Fruit fly (Drosophila melanogaster): ENCODE measurements around the gene CG15005.

CG15005 gene

dm6 chr3L:4238195-4238594 is 34.1 kb upstream of the CG15005 start:
- TF ChIP-seq Crg-1 (GFP tag; optimal IDR thresholded peaks at IDR 0.05) (no peak), kay (GFP tag; ENCODE audit: borderline replicate concordance) (no peak), CG1620 (GFP tag; optimal IDR thresholded peaks at IDR 0.05) (no peak)

dm6 chr3L:4236097-4236572 is 32.0 kb upstream of the CG15005 start, which contains the start of gene ImpL2:
ImpL2 (minus strand) TSS chr3L:4236147.
- no peak for TF ChIP-seq cic (GFP tag; optimal IDR thresholded peaks at IDR 0.05)
- no peak for TF ChIP-seq Mnt (GFP tag; optimal IDR thresholded peaks at IDR 0.05)
- TF ChIP-seq cnc (optimal IDR thresholded peaks at IDR 0.05) = no peak
- TF ChIP-seq kay (GFP tag; ENCODE audit: borderline replicate concordance) = no peak
- TF ChIP-seq CG5204 (GFP tag; optimal IDR thresholded peaks at IDR 0.05) = no peak
- no peak for TF ChIP-seq CG14711 (tag; optimal IDR thresholded peaks at IDR 0.05)
- no peak for TF ChIP-seq CG7045 (GFP tag; optimal IDR thresholded peaks at IDR 0.05)
- no peak for TF ChIP-seq Clk (GFP tag; optimal IDR thresholded peaks at IDR 0.05)
- no peak for TF ChIP-seq ovo (GFP tag; optimal IDR thresholded peaks at IDR 0.05)
- TF ChIP-seq CG11617 (GFP tag; optimal IDR thresholded peaks at IDR 0.05) = no peak
- no peak for TF ChIP-seq pad (GFP tag; optimal IDR thresholded peaks at IDR 0.05)
- TF ChIP-seq CG1620 (GFP tag; optimal IDR thresholded peaks at IDR 0.05) = no peak
- TF ChIP-seq CG33017 (tag; optimal IDR thresholded peaks at IDR 0.05) = no peak

- no peak for TF ChIP-seq CG14711 (tag; optimal IDR thresholded peaks at IDR 0.05)
- no peak for TF ChIP-seq CG7101 (tag; optimal IDR thresholded peaks at IDR 0.05)
- peak; percentile 37 for TF ChIP-seq kay (GFP tag; ENCODE audit: borderline replicate concordance)
- no peak for TF ChIP-seq Mnt (GFP tag; optimal IDR thresholded peaks at IDR 0.05)
- no peak for TF ChIP-seq Hr96 (GFP tag; optimal IDR thresholded peaks at IDR 0.05)
- TF ChIP-seq cnc (optimal IDR thresholded peaks at IDR 0.05) = no peak
- no peak for TF ChIP-seq toe (GFP tag; optimal IDR thresholded peaks at IDR 0.05)
- TF ChIP-seq Clk (GFP tag; optimal IDR thresholded peaks at IDR 0.05) = no peak
- TF ChIP-seq cic (GFP tag; optimal IDR thresholded peaks at IDR 0.05) = peak; percentile 91
- TF ChIP-seq CG7045 (GFP tag; optimal IDR thresholded peaks at IDR 0.05) = no peak
- TF ChIP-seq CG5204 (GFP tag; optimal IDR thresholded peaks at IDR 0.05) = no peak
- no peak for TF ChIP-seq ovo (GFP tag; optimal IDR thresholded peaks at IDR 0.05)
- no peak for TF ChIP-seq bab1 (GFP tag; optimal IDR thresholded peaks at IDR 0.05)
- TF ChIP-seq CG11617 (GFP tag; optimal IDR thresholded peaks at IDR 0.05) = no peak
- no peak for TF ChIP-seq Crg-1 (GFP tag; optimal IDR thresholded peaks at IDR 0.05)
- TF ChIP-seq tj (GFP tag; optimal IDR thresholded peaks at IDR 0.05) = peak; percentile 90
- TF ChIP-seq CG12768 (GFP tag; optimal IDR thresholded peaks at IDR 0.05) = peak; percentile 9
- TF ChIP-seq pad (GFP tag; optimal IDR thresholded peaks at IDR 0.05) = no peak
- no peak for TF ChIP-seq CG1620 (GFP tag; optimal IDR thresholded peaks at IDR 0.05)
- TF ChIP-seq CG33017 (tag; optimal IDR thresholded peaks at IDR 0.05) = no peak
Observed at dm6 chr3L:4233603-4234277, 29.6 kb upstream of the CG15005 start.

- no peak for TF ChIP-seq Crg-1 (GFP tag; optimal IDR thresholded peaks at IDR 0.05)
- no peak for TF ChIP-seq cic (GFP tag; optimal IDR thresholded peaks at IDR 0.05)
- no peak for TF ChIP-seq CG11617 (GFP tag; optimal IDR thresholded peaks at IDR 0.05)
- peak; percentile 50 for TF ChIP-seq kay (GFP tag; ENCODE audit: borderline replicate concordance)
- TF ChIP-seq ovo (GFP tag; optimal IDR thresholded peaks at IDR 0.05) = no peak
Observed at dm6 chr3L:4232724-4233367, 28.7 kb upstream of the CG15005 start.

- no peak for TF ChIP-seq CG1620 (GFP tag; optimal IDR thresholded peaks at IDR 0.05)
- no peak for TF ChIP-seq CG14711 (tag; optimal IDR thresholded peaks at IDR 0.05)
- no peak for TF ChIP-seq cic (GFP tag; optimal IDR thresholded peaks at IDR 0.05)
- TF ChIP-seq Mnt (GFP tag; optimal IDR thresholded peaks at IDR 0.05) = no peak
- peak; percentile 89 for TF ChIP-seq tj (GFP tag; optimal IDR thresholded peaks at IDR 0.05)
- no peak for TF ChIP-seq ovo (GFP tag; optimal IDR thresholded peaks at IDR 0.05)
Observed at dm6 chr3L:4232227-4232626, 28.1 kb upstream of the CG15005 start.

dm6 chr3L:4231401-4232014 is 27.4 kb upstream of the CG15005 start:
- no peak for TF ChIP-seq bab1 (GFP tag; optimal IDR thresholded peaks at IDR 0.05)
- TF ChIP-seq Mnt (GFP tag; optimal IDR thresholded peaks at IDR 0.05) = no peak
- TF ChIP-seq Crg-1 (GFP tag; optimal IDR thresholded peaks at IDR 0.05) = no peak
- TF ChIP-seq cnc (optimal IDR thresholded peaks at IDR 0.05) = no peak
- no peak for TF ChIP-seq ovo (GFP tag; optimal IDR thresholded peaks at IDR 0.05)
- TF ChIP-seq CG11617 (GFP tag; optimal IDR thresholded peaks at IDR 0.05) = no peak
- TF ChIP-seq toe (GFP tag; optimal IDR thresholded peaks at IDR 0.05) = no peak
- no peak for TF ChIP-seq tj (GFP tag; optimal IDR thresholded peaks at IDR 0.05)
- TF ChIP-seq CG14711 (tag; optimal IDR thresholded peaks at IDR 0.05) = no peak
- TF ChIP-seq kay (GFP tag; ENCODE audit: borderline replicate concordance) = no peak
- no peak for TF ChIP-seq CG7045 (GFP tag; optimal IDR thresholded peaks at IDR 0.05)
- no peak for TF ChIP-seq cic (GFP tag; optimal IDR thresholded peaks at IDR 0.05)
- TF ChIP-seq CG5204 (GFP tag; optimal IDR thresholded peaks at IDR 0.05) = no peak
- no peak for TF ChIP-seq Clk (GFP tag; optimal IDR thresholded peaks at IDR 0.05)
- no peak for TF ChIP-seq pad (GFP tag; optimal IDR thresholded peaks at IDR 0.05)
